Worm (Caenorhabditis elegans): ENCODE results near the gene stdh-4.

DNA sequence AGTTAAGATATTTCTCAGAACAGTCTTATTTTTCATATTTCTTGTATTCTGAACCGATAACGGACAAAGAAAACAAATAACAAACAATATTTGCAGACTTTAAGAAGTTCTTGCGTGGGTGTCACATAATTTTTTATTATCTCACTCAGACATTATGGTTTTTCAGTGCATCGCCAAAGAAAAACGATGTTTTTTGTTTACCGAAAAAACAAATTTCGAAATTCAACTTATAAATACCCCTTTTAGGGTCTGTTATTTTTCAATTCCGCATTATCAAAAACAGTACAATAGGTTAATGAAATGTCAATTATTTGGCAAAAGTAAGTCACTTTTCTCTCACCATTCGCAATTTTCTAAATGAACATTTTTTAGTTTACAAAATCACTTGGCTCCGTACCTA is 12.1 kb upstream of the stdh-4 start, which contains the start of gene otpl-4:
- TF ChIP-seq lsy-2 (tag; optimal IDR thresholded peaks at IDR 0.05) (no peak), nhr-10 (tag; optimal IDR thresholded peaks at IDR 0.05) (no peak), crh-2 (tag; optimal IDR thresholded peaks at IDR 0.05) (no peak)

Measured in whole organism, L2 larva.